Worm (Caenorhabditis elegans) whole organism, L4 larva: ENCODE measurements around the gene nlp-63.
A peak's percentile ranks its signal among the peaks of the same experiment; 100 is the strongest.

Experiments
- Y48G9A.11 ChIP-seq: fragments of 200-800 bp; sonication (Bioruptor generic); IDR thresholded peaks from 2 replicates; pipeline ENCODE4 v1.3.6; 2022; ENCODE audit warnings: missing genetic modification reagents, missing genetic modification characterization, missing compliant biosample characterization
- ZK337.2 ChIP-seq: fragments of 200-800 bp; sonication (Bioruptor generic); IDR thresholded peaks from 2 replicates; pipeline ENCODE4 v1.3.6; 2022; ENCODE audit warnings: missing genetic modification reagents, missing genetic modification characterization, missing compliant biosample characterization
- aha-1 ChIP-seq: fragments of 150-350 bp; peaks from one replicate; lab custom pipeline; 2014; ENCODE audit warnings: missing biosample characterization, missing genetic modification characterization
- ceh-44 ChIP-seq: fragments of 200-800 bp; sonication (Bioruptor generic); IDR thresholded peaks from 2 replicates; pipeline ENCODE4 v1.3.6; 2022; ENCODE audit warnings: missing genetic modification reagents, missing genetic modification characterization, missing compliant biosample characterization
- cey-2 ChIP-seq: sonication (generic microtip); optimal IDR thresholded peaks from 3 replicates; lab custom pipeline; 2017; ENCODE audit warnings: missing genetic modification characterization, mild to moderate bottlenecking, missing compliant biosample characterization, antibody characterized with exemption, borderline replicate concordance; ENCODE audit not compliant: insufficient read depth
- daf-12 ChIP-seq: fragments of 150-350 bp; optimal IDR thresholded peaks from 2 replicates; lab custom pipeline; 2014; ENCODE audit warnings: missing biosample characterization, missing genetic modification reagents, missing genetic modification characterization
- daf-8 ChIP-seq: fragments of 200-800 bp; sonication (Bioruptor generic); IDR thresholded peaks from 2 replicates; pipeline ENCODE4 v1.3.6; 2022; ENCODE audit warnings: missing genetic modification characterization, missing compliant biosample characterization
- dmd-6 ChIP-seq: fragments of 200-800 bp; sonication (Bioruptor generic); IDR thresholded peaks from 2 replicates; pipeline ENCODE4 v1.3.6; 2022; ENCODE audit warnings: missing genetic modification reagents, missing genetic modification characterization, missing compliant biosample characterization
- dmd-8 ChIP-seq: fragments of 200-800 bp; sonication (Bioruptor generic); IDR thresholded peaks from 2 replicates; pipeline ENCODE4 v1.3.6; 2022; ENCODE audit warnings: missing genetic modification characterization, missing compliant biosample characterization
- egl-43 ChIP-seq: fragments of 200-800 bp; sonication (Bioruptor generic); IDR thresholded peaks from 2 replicates; pipeline ENCODE4 v1.3.6; 2022; ENCODE audit warnings: missing genetic modification reagents, missing genetic modification characterization, missing compliant biosample characterization
- fkh-10 ChIP-seq: fragments of 150-350 bp; optimal IDR thresholded peaks from 2 replicates; lab custom pipeline; 2014; ENCODE audit warnings: missing biosample characterization, missing genetic modification reagents, missing genetic modification characterization
- hif-1 ChIP-seq, 2 experiments: sonication (generic microtip); optimal IDR thresholded peaks; 2 replicates each; lab custom pipeline; 2016 to 2017; ENCODE audit warnings: missing compliant biosample characterization in 2 of 2, missing genetic modification characterization in 2 of 2, missing genetic modification reagents in 2 of 2, missing genotype in 2 of 2, mild to moderate bottlenecking in 1 of 2
- hlh-11 ChIP-seq: fragments of 200-800 bp; sonication (Bioruptor generic); optimal IDR thresholded peaks from 2 replicates; lab custom pipeline; 2018; ENCODE audit warnings: mild to moderate bottlenecking, missing genetic modification characterization, missing compliant biosample characterization
- madf-5 ChIP-seq, 2 experiments: fragments of 200-800 bp; sonication (Bioruptor generic); IDR thresholded peaks; 2 replicates each; pipeline ENCODE4 v1.3.6; 2022; ENCODE audit warnings: missing compliant biosample characterization in 2 of 2, missing genetic modification characterization in 2 of 2
- mxl-3 ChIP-seq: fragments of 200-800 bp; sonication (Bioruptor generic); optimal IDR thresholded peaks from 2 replicates; lab custom pipeline; 2018; ENCODE audit warnings: mild to moderate bottlenecking, missing genetic modification characterization, missing compliant biosample characterization
- nhr-11 ChIP-seq: fragments of 150-350 bp; optimal IDR thresholded peaks from 2 replicates; lab custom pipeline; 2014; ENCODE audit warnings: missing biosample characterization, missing genetic modification characterization
- nhr-237 ChIP-seq: sonication (generic microtip); optimal IDR thresholded peaks from 2 replicates; lab custom pipeline; 2017; ENCODE audit warnings: missing biosample characterization, missing genetic modification characterization
- nhr-28 ChIP-seq: fragments of 150-350 bp; optimal IDR thresholded peaks from 2 replicates; lab custom pipeline; 2014; ENCODE audit warnings: missing biosample characterization, missing genetic modification characterization
- nhr-41 ChIP-seq: fragments of 200-800 bp; sonication (Bioruptor generic); IDR thresholded peaks from 2 replicates; pipeline ENCODE4 v1.3.6; 2022; ENCODE audit warnings: missing genetic modification reagents, missing genetic modification characterization, missing compliant biosample characterization
- nhr-42 ChIP-seq: fragments of 200-800 bp; sonication (Bioruptor generic); IDR thresholded peaks from 2 replicates; pipeline ENCODE4 v1.3.6; 2022; ENCODE audit warnings: missing genetic modification characterization, missing compliant biosample characterization
- nhr-48 ChIP-seq: sonication (generic microtip); optimal IDR thresholded peaks from 2 replicates; lab custom pipeline; 2016; ENCODE audit warnings: mild to moderate bottlenecking, missing genetic modification characterization, missing compliant biosample characterization
- php-3 ChIP-seq: fragments of 200-800 bp; sonication (Bioruptor generic); IDR thresholded peaks from 2 replicates; pipeline ENCODE4 v1.3.6; 2022; ENCODE audit warnings: missing genetic modification reagents, missing genetic modification characterization, missing compliant biosample characterization
- pqm-1 ChIP-seq: sonication (generic microtip); optimal IDR thresholded peaks from 2 replicates; lab custom pipeline; 2017; ENCODE audit warnings: missing biosample characterization, missing genetic modification characterization
- snpc-1.2 ChIP-seq: fragments of 200-800 bp; sonication (Bioruptor generic); IDR thresholded peaks from 2 replicates; pipeline ENCODE4 v1.3.6; 2022; ENCODE audit warnings: missing genetic modification reagents, missing genetic modification characterization, missing compliant biosample characterization
- tag-97 ChIP-seq: fragments of 200-800 bp; sonication (Bioruptor generic); IDR thresholded peaks from 2 replicates; pipeline ENCODE4 v1.3.6; 2022; ENCODE audit warnings: missing genetic modification characterization, missing compliant biosample characterization
- tra-1 ChIP-seq: fragments of 200-800 bp; sonication (Bioruptor generic); IDR thresholded peaks from 2 replicates; pipeline ENCODE4 v1.3.6; 2022; ENCODE audit warnings: missing genetic modification reagents, missing genetic modification characterization, missing compliant biosample characterization
- unc-62 ChIP-seq, 3 experiments: fragments of 150-350 bp in 1 of 3; sonication (generic microtip); optimal IDR thresholded peaks in 2 of 3; peaks in 1 of 3; 1 replicate in 1 of 3; 2 replicates in 2 of 3; lab custom pipeline; 2014 to 2017; ENCODE audit warnings: missing biosample characterization in 3 of 3, missing genetic modification characterization in 3 of 3, missing genetic modification reagents in 3 of 3, missing genotype in 1 of 3
- vab-7 ChIP-seq: fragments of 200-800 bp; sonication (Bioruptor generic); IDR thresholded peaks from 2 replicates; pipeline ENCODE4 v1.3.6; 2022; ENCODE audit warnings: missing genetic modification reagents, missing genetic modification characterization, missing compliant biosample characterization
- zip-11 ChIP-seq: fragments of 200-800 bp; sonication (Bioruptor generic); IDR thresholded peaks from 2 replicates; pipeline ENCODE4 v1.3.6; 2022; ENCODE audit warnings: missing genetic modification characterization, missing compliant biosample characterization
- ztf-11 ChIP-seq: fragments of 150-350 bp; optimal IDR thresholded peaks from 2 replicates; lab custom pipeline; 2014; ENCODE audit warnings: missing biosample characterization, missing genetic modification characterization

Gene nlp-63

DNA sequence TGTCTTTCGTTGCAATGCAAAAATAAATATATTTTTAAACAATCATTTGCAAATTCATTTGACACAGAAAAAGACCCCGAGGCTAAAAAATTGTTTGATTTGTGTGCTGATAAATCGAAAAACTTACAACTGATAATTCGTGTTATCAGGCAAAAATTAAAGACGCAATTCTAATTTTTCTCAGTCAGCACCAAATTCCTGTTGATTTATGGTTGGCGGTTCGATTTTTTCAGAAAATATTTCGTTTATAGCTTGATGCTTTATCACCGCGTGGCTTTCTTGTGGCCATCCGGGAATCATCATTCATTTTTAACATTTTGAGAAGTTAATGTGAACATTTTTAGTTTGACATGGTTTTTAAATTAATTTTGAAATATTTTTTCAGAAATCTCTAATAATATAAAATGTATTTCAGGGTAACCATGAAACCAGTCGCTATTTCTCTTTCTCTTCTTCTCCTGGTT is 16.0 kb upstream of the nlp-63 start, which contains the start of gene asah-2:
Gene asah-2, plus strand, starts transcription at position 414 of the 464 bp plus-strand sequence.
- TF ChIP-seq fkh-10 (GFP tag; lab: Kevin White, UChicago) = no peak
- TF ChIP-seq pqm-1 = peak; percentile 77
- TF ChIP-seq ceh-44 (GFP tag; lab: Robert Waterston, UW) = no peak
- TF ChIP-seq nhr-48 = no peak
- TF ChIP-seq php-3 (GFP tag; lab: Robert Waterston, UW) = 0 out of 2 replicates have a peak, but pooled peaks have one; percentile 24
- no peak for TF ChIP-seq nhr-42 (GFP tag; lab: Robert Waterston, UW)
- TF ChIP-seq vab-7 = no peak
- TF ChIP-seq daf-12 (tag; lab: Kevin White, UChicago) = no peak
- TF ChIP-seq tag-97 (GFP tag; lab: Robert Waterston, UW) = no peak
- TF ChIP-seq egl-43 = no peak
- no peak for TF ChIP-seq nhr-237 (tag; lab: Kevin White, UChicago)
- TF ChIP-seq mxl-3 = peak; percentile 66
- TF ChIP-seq snpc-1.2 = no peak
- TF ChIP-seq dmd-6 (GFP tag; lab: Robert Waterston, UW) = peak; percentile 63
- peak; percentile 8 for TF ChIP-seq hlh-11 (tag; lab: Kevin White, UChicago)
- peak; percentile 41 for TF ChIP-seq nhr-28
- no peak for TF ChIP-seq madf-5 (GFP tag; IDR thresholded peaks at IDR 0.05; lab: Robert Waterston, UW)
- TF ChIP-seq nhr-41 = no peak

- TF ChIP-seq Y48G9A.11 (GFP tag; lab: Robert Waterston, UW) = no peak
- peak in 1 of 2 experiments; percentile 70 for TF ChIP-seq unc-62 (GFP tag; optimal IDR thresholded peaks at IDR 0.05 in 1 of 2; lab: Kevin White, UChicago)
- TF ChIP-seq unc-62 (tag; optimal IDR thresholded peaks at IDR 0.05; lab: Kevin White, UChicago) = no peak
- TF ChIP-seq, all 104 proteins: peak for 1
These were observed 11.1 kb upstream of the nlp-63 start, which contains the start of gene F27E5.3 for ce11 chrII:10144092-10144491. Gene F27E5.3, minus strand, starts transcription at chrII:10144192.

- TF ChIP-seq aha-1 (tag; lab: Kevin White, UChicago) (peak; percentile 88), unc-62 (GFP tag; optimal IDR thresholded peaks at IDR 0.05 in 1 of 2; lab: Kevin White, UChicago) (peak in 1 of 2 experiments; percentile 3), unc-62 (tag; optimal IDR thresholded peaks at IDR 0.05; lab: Kevin White, UChicago) (no peak), hif-1 (tag; optimal IDR thresholded peaks at IDR 0.05; lab: Kevin White, UChicago) (no peak), cey-2 (tag; lab: Kevin White, UChicago) (no peak)
These were observed 8.7 kb upstream of the nlp-63 start, which contains the start of gene pax-3 for ce11 chrII:10146488-10146887. Gene pax-3, plus strand, starts transcription at chrII:10146570.

- TF ChIP-seq ztf-11 (no peak), ZK337.2 (no peak), tra-1 (GFP tag; lab: Robert Waterston, UW) (no peak), dmd-8 (GFP tag; lab: Robert Waterston, UW) (no peak), snpc-1.2 (no peak)
- TF ChIP-seq, all 104 proteins: peak for 0
These were observed 7.7 kb upstream of the nlp-63 start for ce11 chrII:10147502-10147901.

ce11 chrII:10162785-10163184 is 7.6 kb downstream of the nlp-63 start:
- TF ChIP-seq zip-11 (no peak), nhr-11 (tag; lab: Kevin White, UChicago) (peak; percentile 24)
- TF ChIP-seq, all 104 proteins: peak for 1

ce11 chrII:10164137-10164536 is 8.9 kb downstream of the nlp-63 start:
- TF ChIP-seq aha-1 (tag; lab: Kevin White, UChicago) = peak; percentile 66
- no peak for TF ChIP-seq daf-8 (GFP tag; lab: Robert Waterston, UW)
